Fruit fly (Drosophila melanogaster): ENCODE measurements around the gene CG5412.

CG5412 gene

DNA sequence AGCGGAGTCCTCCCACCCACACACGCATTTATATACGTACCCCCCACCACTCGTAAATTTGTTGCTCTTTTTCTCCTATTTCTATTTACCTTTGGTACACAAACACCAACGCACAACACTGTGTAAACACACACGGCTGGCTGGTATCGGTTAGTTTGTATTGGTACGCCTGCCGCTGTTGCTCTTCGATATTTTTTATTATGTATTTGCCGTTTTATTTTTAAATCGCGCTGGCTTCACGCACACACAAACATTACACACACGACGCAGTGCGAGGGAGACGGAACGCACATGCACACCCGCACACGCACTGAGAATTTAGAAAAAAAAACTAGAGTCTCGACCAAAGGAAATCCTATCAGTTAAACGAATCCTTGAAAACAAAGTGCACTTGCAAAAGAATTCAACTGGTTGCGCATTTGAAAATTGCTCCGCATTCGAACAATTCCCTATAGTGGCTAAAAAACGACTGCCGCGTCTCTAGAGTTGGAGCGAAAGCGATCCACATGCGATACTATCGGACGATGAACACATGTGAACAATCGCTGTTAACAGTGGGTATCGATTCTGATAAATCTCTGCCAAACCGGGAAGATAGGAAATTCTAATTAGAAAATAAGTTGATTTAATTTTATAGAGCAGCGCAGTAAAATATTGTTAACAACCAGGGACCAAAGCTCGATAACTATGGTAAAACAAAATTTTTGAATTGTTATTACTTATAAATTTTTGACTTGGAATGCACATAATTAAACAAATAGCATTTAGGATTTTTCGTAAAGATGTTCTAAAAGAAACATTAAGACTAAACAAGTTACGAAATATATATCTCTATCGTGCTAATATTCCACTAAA, 26.0 kb upstream of the CG5412 start (continued):
- TF ChIP-seq Sry-β (GFP tag; optimal IDR thresholded peaks at IDR 0.05) (peak; percentile 59), Dfd (GFP tag; optimal IDR thresholded peaks at IDR 0.05) (no peak), insv (GFP tag; optimal IDR thresholded peaks at IDR 0.05) (peak; percentile 72 to 96), CG10431 (GFP tag; optimal IDR thresholded peaks at IDR 0.05) (peak; percentile 88), CG11247 (GFP tag; IDR thresholded peaks at IDR 0.05) (peak; percentile 9; the same call in 1 of the 2 replicates), CG3065 (GFP tag; optimal IDR thresholded peaks at IDR 0.05) (peak; percentile 26), PHDP (tag; optimal IDR thresholded peaks at IDR 0.05) (peak; percentile 80), bab2 (GFP tag; optimal IDR thresholded peaks at IDR 0.05) (peak; percentile 58), lov (optimal IDR thresholded peaks at IDR 0.05) (no peak), lov (GFP tag; IDR thresholded peaks at IDR 0.05) (no peak), aop (GFP tag; IDR thresholded peaks at IDR 0.05) (no peak), CG10209 (GFP tag; optimal IDR thresholded peaks at IDR 0.05) (peak; percentile 79), fru (optimal IDR thresholded peaks at IDR 0.05) (no peak), Poxn (GFP tag; IDR thresholded peaks at IDR 0.05) (no peak), CG6683 (GFP tag; optimal IDR thresholded peaks at IDR 0.05) (peak; percentile 68), Nf-YA (GFP tag; IDR thresholded peaks at IDR 0.05) (peak; percentile 65), Atf6 (GFP tag; IDR thresholded peaks at IDR 0.05) (peak; percentile 72; the same call in 1 of the 2 replicates), Hsf (GFP tag; optimal IDR thresholded peaks at IDR 0.05) (no peak), Gsc (GFP tag; IDR thresholded peaks at IDR 0.05) (no peak), CG6813 (GFP tag; optimal IDR thresholded peaks at IDR 0.05) (peak; percentile 96), Aef1 (GFP tag; IDR thresholded peaks at IDR 0.05) (no peak), NFAT (GFP tag; IDR thresholded peaks at IDR 0.05) (peak; percentile 11; the same call in 1 of the 2 replicates), crp (GFP tag; optimal IDR thresholded peaks at IDR 0.05) (peak in 1 of 2 experiments; percentile 46), NK7.1 (GFP tag; optimal IDR thresholded peaks at IDR 0.05) (peak; percentile 4), oc (tag; optimal IDR thresholded peaks at IDR 0.05) (peak; percentile 63), CG13287 (GFP tag; IDR thresholded peaks at IDR 0.05; ENCODE audit: partially characterized antibody) (peak; percentile 88), gsb (GFP tag; IDR thresholded peaks at IDR 0.05) (peak; percentile 36; the same call in 1 of the 2 replicates), Abd-B (GFP tag; optimal IDR thresholded peaks at IDR 0.05) (no peak), B-H2 (GFP tag; optimal IDR thresholded peaks at IDR 0.05) (peak; percentile 86), CG11085 (GFP tag; IDR thresholded peaks at IDR 0.05) (no peak; the same call in 1 of the 2 replicates), kah (GFP tag; optimal IDR thresholded peaks at IDR 0.05) (peak; percentile 77), CG10979 (tag; optimal IDR thresholded peaks at IDR 0.05) (no peak), abd-A (tag; optimal IDR thresholded peaks at IDR 0.05) (peak; percentile 69), CG16779 (GFP tag; IDR thresholded peaks at IDR 0.05) (no peak), CG2712 (tag; optimal IDR thresholded peaks at IDR 0.05) (peak; percentile 40), CG18599 (GFP tag; optimal IDR thresholded peaks at IDR 0.05) (peak; percentile 85), CG9932 (GFP tag; IDR thresholded peaks at IDR 0.05) (peak; percentile 55), her (GFP tag; optimal IDR thresholded peaks at IDR 0.05) (peak; percentile 32), Hr3 (GFP tag; optimal IDR thresholded peaks at IDR 0.05) (no peak), Dbx (GFP tag; IDR thresholded peaks at IDR 0.05) (peak; percentile 49; the same call in 2 of the 3 replicates), trem (tag; optimal IDR thresholded peaks at IDR 0.05) (peak; percentile 2), Neu2 (GFP tag; optimal IDR thresholded peaks at IDR 0.05; ENCODE audit: borderline replicate concordance) (no peak), CG30431 (GFP tag; optimal IDR thresholded peaks at IDR 0.05) (peak; percentile 17), sug (tag; optimal IDR thresholded peaks at IDR 0.05) (peak; percentile 48), Ptx1 (GFP tag; IDR thresholded peaks at IDR 0.05) (no peak), CG1647 (GFP tag; optimal IDR thresholded peaks at IDR 0.05) (peak; percentile 23), Six4 (GFP tag; optimal IDR thresholded peaks at IDR 0.05) (peak; percentile 65), caup (GFP tag; optimal IDR thresholded peaks at IDR 0.05; ENCODE audit: severe bottlenecking) (peak; percentile 93)

Measured in whole organism, embryonic.